Fruit fly (Drosophila melanogaster) Kc167 (cell line): ENCODE measurements around the gene ppk31.

ENCODE experiments used
- Myc ChIP-seq: fragments of >200 bp; optimal IDR thresholded peaks from 2 replicates; lab custom pipeline; 2017; ENCODE audit warnings: missing external identifiers
- h ChIP-seq: fragments of >200 bp; optimal IDR thresholded peaks from 3 replicates; lab custom pipeline; 2018; ENCODE audit warnings: missing external identifiers
- insv ChIP-seq: fragments of >200 bp; optimal IDR thresholded peaks from 3 replicates; lab custom pipeline; 2018; ENCODE audit warnings: missing external identifiers
- psq ChIP-seq: fragments of >200 bp; optimal IDR thresholded peaks from 2 replicates; lab custom pipeline; 2017; ENCODE audit warnings: missing external identifiers

- TF ChIP-seq psq (lab: Kevin White, UChicago) (no peak), insv (lab: Kevin White, UChicago) (no peak), Myc (lab: Kevin White, UChicago) (no peak), h (lab: Kevin White, UChicago) (no peak)
Observed at dm6 chr3R:27150685-27151515, 12.0 kb upstream of the ppk31 start, which contains the start of gene CG6051.
